Worm (Caenorhabditis elegans) whole organism, late embryonic: ENCODE results near the gene C50F4.8.

Experiments used
- K02D7.2 ChIP-seq: sonication (generic microtip); optimal IDR thresholded peaks from 2 replicates; lab custom pipeline; 2017; ENCODE audit warnings: mild to moderate bottlenecking, missing genetic modification characterization, missing compliant biosample characterization
- ama-1 ChIP-seq: fragments of 150-350 bp; optimal IDR thresholded peaks from 2 replicates; lab custom pipeline; 2014
- dmd-4 ChIP-seq: sonication (generic microtip); optimal IDR thresholded peaks from 2 replicates; lab custom pipeline; 2016; ENCODE audit warnings: borderline replicate concordance, missing genetic modification characterization, missing compliant biosample characterization
- lin-11 ChIP-seq: fragments of 200-800 bp; sonication (Bioruptor generic); optimal IDR thresholded peaks from 2 replicates; lab custom pipeline; 2018; ENCODE audit warnings: mild to moderate bottlenecking, missing genetic modification characterization, missing compliant biosample characterization
- pros-1 ChIP-seq: fragments of 150-350 bp; optimal IDR thresholded peaks from 2 replicates; lab custom pipeline; 2014; ENCODE audit warnings: missing biosample characterization, missing genetic modification reagents, missing genetic modification characterization
- ref-2 ChIP-seq: sonication (generic microtip); optimal IDR thresholded peaks from 2 replicates; lab custom pipeline; 2016; ENCODE audit warnings: missing genetic modification characterization, missing compliant biosample characterization
- tbx-2 ChIP-seq: sonication (generic microtip); optimal IDR thresholded peaks from 2 replicates; lab custom pipeline; 2016; ENCODE audit warnings: missing genetic modification characterization, missing compliant biosample characterization
- tbx-7 ChIP-seq: sonication (generic microtip); optimal IDR thresholded peaks from 2 replicates; lab custom pipeline; 2016; ENCODE audit warnings: missing genotype, missing genetic modification characterization, missing compliant biosample characterization
- ttx-3 ChIP-seq: sonication (generic microtip); optimal IDR thresholded peaks from 2 replicates; lab custom pipeline; 2016; ENCODE audit warnings: missing genetic modification reagents, missing genetic modification characterization, missing compliant biosample characterization
- unc-3 ChIP-seq, 2 experiments: fragments of 200-800 bp in 1 of 2; sonication (Bioruptor generic) in 1 of 2; sonication (generic microtip) in 1 of 2; conservative IDR thresholded peaks in 1 of 2; optimal IDR thresholded peaks in 1 of 2; 2 replicates each; pipeline versions ENCODE4 v1.3.6 to Lab custom; 2016 to 2022; ENCODE audit warnings: missing compliant biosample characterization in 2 of 2, missing genetic modification characterization in 2 of 2, missing genetic modification reagents in 1 of 2
- unc-55 ChIP-seq: sonication (generic microtip); optimal IDR thresholded peaks from 2 replicates; lab custom pipeline; 2017; ENCODE audit warnings: missing biosample characterization, missing genetic modification reagents, missing genetic modification characterization

DNA sequence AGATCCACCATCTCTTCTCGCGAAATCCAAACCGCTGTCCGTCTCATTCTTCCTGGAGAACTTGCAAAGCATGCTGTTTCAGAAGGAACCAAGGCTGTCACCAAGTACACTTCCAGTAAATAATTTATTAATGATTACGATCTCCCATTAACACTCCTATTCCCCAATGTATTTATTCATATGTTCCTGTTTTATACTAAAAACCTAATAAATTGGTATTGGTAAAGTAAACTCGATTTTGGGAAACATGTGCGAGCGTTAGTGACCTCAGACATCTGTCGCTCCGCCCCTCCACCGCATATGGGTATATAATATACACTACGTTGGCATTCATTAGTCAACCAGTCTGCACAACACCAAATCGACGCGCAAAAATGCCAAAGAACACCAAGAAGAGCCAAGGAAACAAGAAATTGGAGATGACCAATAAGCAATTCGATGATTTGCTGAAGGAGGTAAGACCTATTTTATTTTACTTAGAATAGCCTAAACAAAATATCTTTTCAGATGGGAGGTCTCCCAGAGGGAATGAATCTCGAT lies 27.5 kb upstream of the C50F4.8 start, which contains the start of gene C50F4.6:
- TF ChIP-seq K02D7.2 (tag; lab: Kevin White, UChicago) (no peak), unc-55 (GFP tag; lab: Kevin White, UChicago) (no peak), lin-11 (tag; lab: Kevin White, UChicago) (no peak), tbx-7 (no peak), unc-3 (GFP tag; conservative IDR thresholded peaks at IDR 0.05; lab: Robert Waterston, UW) (no peak), unc-3 (tag; optimal IDR thresholded peaks at IDR 0.05; lab: Kevin White, UChicago) (no peak), ttx-3 (tag; lab: Kevin White, UChicago) (no peak), pros-1 (tag; lab: Kevin White, UChicago) (no peak), ama-1 (lab: Kevin White, UChicago) (no peak), dmd-4 (tag; lab: Kevin White, UChicago) (no peak), ref-2 (no peak), tbx-2 (tag; lab: Kevin White, UChicago) (no peak)
